Worm (Caenorhabditis elegans): ENCODE data around the gene C46C2.2.

C46C2.2 gene

DNA sequence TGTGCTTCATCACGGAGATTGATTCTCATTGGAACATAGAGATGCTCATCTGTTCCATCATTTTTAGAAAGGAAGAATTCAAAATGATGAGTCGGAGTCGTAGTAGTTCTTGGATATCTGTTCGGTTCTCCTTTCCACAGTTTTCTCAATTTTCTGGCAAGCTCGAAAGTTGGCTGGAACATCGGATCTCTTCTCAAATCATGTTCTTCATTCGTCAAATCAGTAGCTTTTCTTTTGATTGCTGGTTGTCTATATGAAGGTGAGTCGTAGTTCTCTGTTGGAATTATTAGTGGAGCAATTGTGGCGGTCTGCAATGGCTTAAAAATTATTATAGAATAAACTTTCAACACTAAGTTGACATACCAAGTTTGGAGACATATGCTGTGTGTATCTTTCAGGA is 44.8 kb downstream of the C46C2.2 start:
- TF ChIP-seq eor-1 (tag; optimal IDR thresholded peaks at IDR 0.05) (no peak), unc-39 (tag; optimal IDR thresholded peaks at IDR 0.05) (no peak), zag-1 (tag; optimal IDR thresholded peaks at IDR 0.05) (no peak), nhr-77 (tag; optimal IDR thresholded peaks at IDR 0.05) (no peak), ceh-16 (tag; optimal IDR thresholded peaks at IDR 0.05) (no peak), snpc-4 (tag; optimal IDR thresholded peaks at IDR 0.05) (no peak), nhr-67 (tag; optimal IDR thresholded peaks at IDR 0.05) (no peak), R02D3.7 (tag; optimal IDR thresholded peaks at IDR 0.05) (no peak), nhr-25 (tag; optimal IDR thresholded peaks at IDR 0.05) (no peak), sea-2 (GFP tag; optimal IDR thresholded peaks at IDR 0.05) (no peak), lin-15B (tag; optimal IDR thresholded peaks at IDR 0.05) (no peak), jun-1 (tag; optimal IDR thresholded peaks at IDR 0.05) (no peak), unc-62 (GFP tag; optimal IDR thresholded peaks at IDR 0.05) (no peak), aly-2 (tag; optimal IDR thresholded peaks at IDR 0.05) (no peak), fkh-2 (tag; optimal IDR thresholded peaks at IDR 0.05) (no peak), ceh-9 (tag; optimal IDR thresholded peaks at IDR 0.05) (no peak), nhr-76 (tag; optimal IDR thresholded peaks at IDR 0.05) (no peak), elt-1 (tag; optimal IDR thresholded peaks at IDR 0.05) (no peak), ceh-28 (tag; optimal IDR thresholded peaks at IDR 0.05) (no peak), ceh-82 (tag; optimal IDR thresholded peaks at IDR 0.05) (no peak)

DNA sequence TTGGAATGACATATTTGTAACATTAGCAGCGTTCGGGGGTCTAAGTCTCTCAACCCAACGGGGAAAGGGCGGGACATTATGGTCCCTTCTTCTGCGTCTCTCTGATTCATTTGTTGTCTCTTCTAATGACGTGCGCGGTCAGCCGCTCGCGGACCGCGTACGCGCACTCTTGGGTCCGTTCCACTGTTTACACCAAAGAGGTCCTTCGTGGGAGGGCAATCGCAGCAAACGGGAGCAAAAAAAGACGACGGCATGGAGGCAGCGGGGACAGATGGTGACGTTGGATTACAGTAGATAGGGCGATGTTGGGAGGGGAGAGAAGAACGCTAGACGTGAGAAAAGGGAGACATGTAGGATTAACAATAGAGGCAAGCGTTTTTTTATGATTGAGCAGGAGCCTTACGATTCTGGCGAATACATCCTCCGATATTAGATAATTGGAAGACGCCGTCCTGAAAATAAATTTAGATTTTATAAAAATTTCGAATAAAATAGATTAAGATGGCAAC is 46.3 kb downstream of the C46C2.2 start, which contains the start of gene flh-1:
Gene flh-1 (minus strand): TSS at position 459 of the 509 bp plus-strand sequence.
- TF ChIP-seq tbx-2 (tag; optimal IDR thresholded peaks at IDR 0.05) (no peak), daf-12 (tag; optimal IDR thresholded peaks at IDR 0.05) (no peak), nhr-28 (tag; optimal IDR thresholded peaks at IDR 0.05) (no peak), ztf-4 (tag; optimal IDR thresholded peaks at IDR 0.05) (no peak), nhr-77 (tag; optimal IDR thresholded peaks at IDR 0.05) (no peak), nhr-25 (tag; optimal IDR thresholded peaks at IDR 0.05) (no peak), unc-39 (tag; optimal IDR thresholded peaks at IDR 0.05) (no peak), ztf-11 (tag; optimal IDR thresholded peaks at IDR 0.05) (no peak), zag-1 (tag; optimal IDR thresholded peaks at IDR 0.05) (no peak), ama-1 (optimal IDR thresholded peaks at IDR 0.05) (no peak)

DNA sequence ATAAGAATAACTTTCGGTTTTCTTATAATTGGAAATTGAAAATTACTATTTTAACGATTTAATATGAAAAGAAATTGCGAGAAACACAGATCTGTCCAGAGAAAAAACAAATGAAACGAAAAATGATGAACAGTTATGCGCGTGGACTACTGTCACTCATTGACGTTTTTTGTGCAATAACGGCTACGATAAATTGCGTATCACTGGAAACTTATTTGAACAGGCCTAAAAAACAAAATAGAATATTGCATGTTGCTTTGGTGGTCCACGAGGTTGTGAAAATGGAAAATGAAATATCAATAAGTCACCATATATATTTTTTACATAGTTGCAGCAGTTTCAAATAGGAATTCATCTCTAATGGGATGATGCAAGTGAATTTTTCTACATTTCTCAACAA is 47.0 kb downstream of the C46C2.2 start:
- TF ChIP-seq egl-5 (tag; optimal IDR thresholded peaks at IDR 0.05) (no peak), ZK546.5 (tag; optimal IDR thresholded peaks at IDR 0.05) (no peak), snpc-4 (tag; optimal IDR thresholded peaks at IDR 0.05) (no peak), nhr-23 (tag; optimal IDR thresholded peaks at IDR 0.05) (no peak), eor-1 (tag; optimal IDR thresholded peaks at IDR 0.05) (no peak), nhr-77 (tag; optimal IDR thresholded peaks at IDR 0.05) (no peak), pha-4 (tag; optimal IDR thresholded peaks at IDR 0.05) (no peak), tbx-2 (tag; optimal IDR thresholded peaks at IDR 0.05) (no peak), R02D3.7 (tag; optimal IDR thresholded peaks at IDR 0.05) (no peak), egl-27 (tag; optimal IDR thresholded peaks at IDR 0.05) (no peak), nhr-12 (tag; optimal IDR thresholded peaks at IDR 0.05) (no peak), ztf-11 (tag; optimal IDR thresholded peaks at IDR 0.05) (no peak), ceh-16 (tag; optimal IDR thresholded peaks at IDR 0.05) (no peak), ceh-28 (tag; optimal IDR thresholded peaks at IDR 0.05) (no peak), nhr-43 (tag; optimal IDR thresholded peaks at IDR 0.05; ENCODE audit: poor library complexity, severe bottlenecking) (no peak)

DNA sequence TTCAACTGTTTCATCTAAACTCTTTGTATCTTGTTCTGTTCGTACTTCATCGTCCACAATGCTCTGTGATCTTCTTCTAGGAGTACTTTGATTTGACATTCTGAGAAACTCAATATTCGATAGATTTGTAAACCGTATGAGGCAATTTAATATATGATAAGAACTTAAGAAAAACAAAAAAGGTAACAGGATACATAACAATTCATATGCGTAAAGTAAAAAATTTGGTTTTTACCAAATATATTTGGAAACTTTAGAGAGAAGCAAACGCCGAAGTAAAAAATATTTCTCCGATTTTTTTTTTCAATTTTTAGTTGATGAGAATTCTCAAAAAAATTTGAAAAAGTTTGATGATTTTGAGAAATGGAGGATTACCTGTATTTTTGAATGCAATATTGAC is 48.9 kb downstream of the C46C2.2 start, which contains the start of gene Y11D7A.19:
Gene Y11D7A.19 (minus strand): TSS at position 101 of the 400 bp plus-strand sequence.
- TF ChIP-seq nhr-12 (tag; optimal IDR thresholded peaks at IDR 0.05) (no peak), elt-2 (tag; optimal IDR thresholded peaks at IDR 0.05) (no peak), nhr-23 (tag; optimal IDR thresholded peaks at IDR 0.05) (no peak), unc-62 (GFP tag; optimal IDR thresholded peaks at IDR 0.05) (no peak), ama-1 (optimal IDR thresholded peaks at IDR 0.05) (no peak), elt-1 (tag; optimal IDR thresholded peaks at IDR 0.05) (no peak), eor-1 (tag; optimal IDR thresholded peaks at IDR 0.05) (no peak), nhr-43 (tag; optimal IDR thresholded peaks at IDR 0.05; ENCODE audit: poor library complexity, severe bottlenecking) (no peak), ztf-4 (tag; optimal IDR thresholded peaks at IDR 0.05) (no peak), daf-12 (tag; optimal IDR thresholded peaks at IDR 0.05) (no peak), nhr-67 (tag; optimal IDR thresholded peaks at IDR 0.05) (no peak), egl-5 (tag; optimal IDR thresholded peaks at IDR 0.05) (no peak), nhr-76 (tag; optimal IDR thresholded peaks at IDR 0.05) (no peak), pha-4 (tag; optimal IDR thresholded peaks at IDR 0.05) (no peak), zag-1 (tag; optimal IDR thresholded peaks at IDR 0.05) (no peak), ceh-82 (tag; optimal IDR thresholded peaks at IDR 0.05) (no peak), hmg-11 (tag; optimal IDR thresholded peaks at IDR 0.05) (no peak)
